Worm (Caenorhabditis elegans) whole organism, L4 larva: ENCODE results near the gene ZK632.10.

ENCODE experiments used
- F10B5.3 ChIP-seq: sonication (generic microtip); optimal IDR thresholded peaks from 2 replicates; lab custom pipeline; 2016; ENCODE audit warnings: mild to moderate bottlenecking, missing genetic modification characterization, missing compliant biosample characterization
- F37D6.2 ChIP-seq: sonication (generic microtip); optimal IDR thresholded peaks from 2 replicates; lab custom pipeline; 2016; ENCODE audit warnings: mild to moderate bottlenecking, missing genetic modification characterization, missing compliant biosample characterization
- F49E8.2 ChIP-seq: sonication (generic microtip); optimal IDR thresholded peaks from 2 replicates; lab custom pipeline; 2016; ENCODE audit warnings: missing compliant biosample characterization, mild to moderate bottlenecking, missing genetic modification characterization, borderline replicate concordance
- R02D3.7 ChIP-seq: fragments of 150-350 bp; sonication (generic microtip); optimal IDR thresholded peaks from 3 replicates; lab custom pipeline; 2014; ENCODE audit warnings: missing biosample characterization, missing genetic modification characterization
- Y48G9A.11 ChIP-seq: fragments of 200-800 bp; sonication (Bioruptor generic); IDR thresholded peaks from 2 replicates; pipeline ENCODE4 v1.3.6; 2022; ENCODE audit warnings: missing genetic modification reagents, missing genetic modification characterization, missing compliant biosample characterization
- Y5F2A.4 ChIP-seq: fragments of 200-800 bp; sonication (Bioruptor generic); optimal IDR thresholded peaks from 2 replicates; lab custom pipeline; 2018; ENCODE audit warnings: mild to moderate bottlenecking, missing genetic modification characterization, missing compliant biosample characterization
- Y75B8A.6 ChIP-seq: fragments of 200-800 bp; sonication (Bioruptor generic); IDR thresholded peaks from 2 replicates; pipeline ENCODE4 v1.3.6; 2022; ENCODE audit warnings: missing genetic modification reagents, missing genetic modification characterization, missing compliant biosample characterization
- ZK337.2 ChIP-seq: fragments of 200-800 bp; sonication (Bioruptor generic); IDR thresholded peaks from 2 replicates; pipeline ENCODE4 v1.3.6; 2022; ENCODE audit warnings: missing genetic modification reagents, missing genetic modification characterization, missing compliant biosample characterization
- aly-2 ChIP-seq: sonication (generic microtip); optimal IDR thresholded peaks from 2 replicates; lab custom pipeline; 2018; ENCODE audit warnings: missing biosample characterization, missing genetic modification characterization
- ceh-20 ChIP-seq: fragments of 200-800 bp; sonication (Bioruptor generic); IDR thresholded peaks from 2 replicates; pipeline ENCODE4 v1.3.6; 2022; ENCODE audit warnings: missing genetic modification reagents, missing genetic modification characterization, missing compliant biosample characterization
- ceh-28 ChIP-seq: fragments of 150-350 bp; optimal IDR thresholded peaks from 2 replicates; lab custom pipeline; 2014; ENCODE audit warnings: missing biosample characterization, missing genetic modification reagents, missing genetic modification characterization
- ceh-62 ChIP-seq: sonication (generic microtip); optimal IDR thresholded peaks from 2 replicates; lab custom pipeline; 2017; ENCODE audit warnings: missing biosample characterization, missing genetic modification characterization
- ceh-82 ChIP-seq: sonication (generic microtip); optimal IDR thresholded peaks from 2 replicates; lab custom pipeline; 2017; ENCODE audit warnings: missing biosample characterization, missing genetic modification characterization
- ces-1 ChIP-seq: fragments of 150-350 bp; sonication (generic microtip); optimal IDR thresholded peaks from 4 replicates; lab custom pipeline; 2014; ENCODE audit warnings: missing biosample characterization, missing genetic modification reagents, missing genetic modification characterization
- ctbp-1 ChIP-seq: fragments of 200-800 bp; sonication (Bioruptor generic); IDR thresholded peaks from 2 replicates; pipeline ENCODE4 v1.3.6; 2022; ENCODE audit warnings: missing genetic modification reagents, missing genetic modification characterization, missing compliant biosample characterization
- daf-16 ChIP-seq, 3 experiments: sonication (generic microtip); optimal IDR thresholded peaks; 2 replicates each; lab custom pipeline; 2016 to 2017; ENCODE audit warnings: missing genetic modification characterization in 3 of 3, missing genetic modification reagents in 3 of 3, mild to moderate bottlenecking in 2 of 3, missing compliant biosample characterization in 2 of 3, missing biosample characterization in 1 of 3, moderate library complexity in 1 of 3
- dmd-6 ChIP-seq: fragments of 200-800 bp; sonication (Bioruptor generic); IDR thresholded peaks from 2 replicates; pipeline ENCODE4 v1.3.6; 2022; ENCODE audit warnings: missing genetic modification reagents, missing genetic modification characterization, missing compliant biosample characterization
- dmd-8 ChIP-seq: fragments of 200-800 bp; sonication (Bioruptor generic); IDR thresholded peaks from 2 replicates; pipeline ENCODE4 v1.3.6; 2022; ENCODE audit warnings: missing genetic modification characterization, missing compliant biosample characterization
- dve-1 ChIP-seq: sonication (generic microtip); optimal IDR thresholded peaks from 2 replicates; lab custom pipeline; 2017; ENCODE audit warnings: antibody characterized with exemption, mild to moderate bottlenecking, missing genetic modification characterization, missing compliant biosample characterization; ENCODE audit not compliant: insufficient read depth
- egl-43 ChIP-seq: fragments of 200-800 bp; sonication (Bioruptor generic); IDR thresholded peaks from 2 replicates; pipeline ENCODE4 v1.3.6; 2022; ENCODE audit warnings: missing genetic modification reagents, missing genetic modification characterization, missing compliant biosample characterization
- hif-1 ChIP-seq, 2 experiments: sonication (generic microtip); optimal IDR thresholded peaks; 2 replicates each; lab custom pipeline; 2016 to 2017; ENCODE audit warnings: missing compliant biosample characterization in 2 of 2, missing genetic modification characterization in 2 of 2, missing genetic modification reagents in 2 of 2, missing genotype in 2 of 2, mild to moderate bottlenecking in 1 of 2
- hlh-11 ChIP-seq: fragments of 200-800 bp; sonication (Bioruptor generic); optimal IDR thresholded peaks from 2 replicates; lab custom pipeline; 2018; ENCODE audit warnings: mild to moderate bottlenecking, missing genetic modification characterization, missing compliant biosample characterization
- lin-1 ChIP-seq: fragments of 200-800 bp; sonication (Bioruptor generic); IDR thresholded peaks from 2 replicates; pipeline ENCODE4 v1.3.6; 2022; ENCODE audit warnings: missing genetic modification reagents, missing genetic modification characterization, missing compliant biosample characterization
- lin-13 ChIP-seq: fragments of 150-350 bp; optimal IDR thresholded peaks from 2 replicates; lab custom pipeline; 2014; ENCODE audit warnings: missing biosample characterization, missing genetic modification reagents, missing genetic modification characterization
- lin-15B ChIP-seq: fragments of 150-350 bp; sonication (generic microtip); optimal IDR thresholded peaks from 3 replicates; lab custom pipeline; 2014; ENCODE audit warnings: missing biosample characterization, missing genetic modification characterization
- lin-29 ChIP-seq: fragments of 200-800 bp; sonication (Bioruptor generic); IDR thresholded peaks from 2 replicates; pipeline ENCODE4 v1.3.6; 2022; ENCODE audit warnings: missing genetic modification reagents, missing genetic modification characterization, missing compliant biosample characterization
- madf-5 ChIP-seq, 2 experiments: fragments of 200-800 bp; sonication (Bioruptor generic); IDR thresholded peaks; 2 replicates each; pipeline ENCODE4 v1.3.6; 2022; ENCODE audit warnings: missing compliant biosample characterization in 2 of 2, missing genetic modification characterization in 2 of 2
- mdt-29 ChIP-seq: fragments of 200-800 bp; sonication (Bioruptor generic); IDR thresholded peaks from 2 replicates; pipeline ENCODE4 v1.3.6; 2022; ENCODE audit warnings: missing genetic modification reagents, missing genetic modification characterization, missing compliant biosample characterization
- mep-1 ChIP-seq: fragments of 150-350 bp; sonication (generic microtip); optimal IDR thresholded peaks from 3 replicates; lab custom pipeline; 2014; ENCODE audit warnings: missing biosample characterization, missing genetic modification characterization
- mxl-2 ChIP-seq: fragments of 200-800 bp; sonication (Bioruptor generic); conservative IDR thresholded peaks from 2 replicates; pipeline ENCODE4 v1.3.6; 2022; ENCODE audit warnings: missing genetic modification reagents, missing genetic modification characterization, missing compliant biosample characterization
- nhr-25 ChIP-seq: sonication (generic microtip); optimal IDR thresholded peaks from 2 replicates; lab custom pipeline; 2017; ENCODE audit warnings: missing genetic modification characterization, mild to moderate bottlenecking, missing compliant biosample characterization, antibody characterized with exemption, moderate library complexity, borderline replicate concordance; ENCODE audit not compliant: insufficient read depth
- nhr-28 ChIP-seq: fragments of 150-350 bp; optimal IDR thresholded peaks from 2 replicates; lab custom pipeline; 2014; ENCODE audit warnings: missing biosample characterization, missing genetic modification characterization
- nhr-41 ChIP-seq: fragments of 200-800 bp; sonication (Bioruptor generic); IDR thresholded peaks from 2 replicates; pipeline ENCODE4 v1.3.6; 2022; ENCODE audit warnings: missing genetic modification reagents, missing genetic modification characterization, missing compliant biosample characterization
- nhr-42 ChIP-seq: fragments of 200-800 bp; sonication (Bioruptor generic); IDR thresholded peaks from 2 replicates; pipeline ENCODE4 v1.3.6; 2022; ENCODE audit warnings: missing genetic modification characterization, missing compliant biosample characterization
- nhr-48 ChIP-seq: sonication (generic microtip); optimal IDR thresholded peaks from 2 replicates; lab custom pipeline; 2016; ENCODE audit warnings: mild to moderate bottlenecking, missing genetic modification characterization, missing compliant biosample characterization
- nhr-6 ChIP-seq: fragments of 150-350 bp; optimal IDR thresholded peaks from 2 replicates; lab custom pipeline; 2014; ENCODE audit warnings: missing biosample characterization, missing genetic modification characterization
- nhr-77 ChIP-seq: fragments of 150-350 bp; optimal IDR thresholded peaks from 2 replicates; lab custom pipeline; 2014; ENCODE audit warnings: missing biosample characterization, missing genetic modification characterization
- php-3 ChIP-seq: fragments of 200-800 bp; sonication (Bioruptor generic); IDR thresholded peaks from 2 replicates; pipeline ENCODE4 v1.3.6; 2022; ENCODE audit warnings: missing genetic modification reagents, missing genetic modification characterization, missing compliant biosample characterization
- saeg-2 ChIP-seq: fragments of 200-800 bp; sonication (Bioruptor generic); IDR thresholded peaks from 2 replicates; pipeline ENCODE4 v1.3.6; 2022; ENCODE audit warnings: missing genetic modification reagents, missing genetic modification characterization, missing compliant biosample characterization
- sdz-12 ChIP-seq: fragments of 200-800 bp; sonication (Bioruptor generic); optimal IDR thresholded peaks from 2 replicates; lab custom pipeline; 2018; ENCODE audit warnings: mild to moderate bottlenecking, missing genetic modification characterization, missing compliant biosample characterization
- skn-1 ChIP-seq: fragments of 150-350 bp; optimal IDR thresholded peaks from 2 replicates; lab custom pipeline; 2014; ENCODE audit warnings: missing biosample characterization, missing genetic modification characterization
- snpc-4 ChIP-seq: fragments of 150-350 bp; optimal IDR thresholded peaks from 2 replicates; lab custom pipeline; 2014; ENCODE audit warnings: missing biosample characterization, missing genetic modification characterization
- spr-1 ChIP-seq: sonication (generic microtip); optimal IDR thresholded peaks from 2 replicates; lab custom pipeline; 2016; ENCODE audit warnings: mild to moderate bottlenecking, missing genetic modification characterization, missing compliant biosample characterization
- tag-97 ChIP-seq: fragments of 200-800 bp; sonication (Bioruptor generic); IDR thresholded peaks from 2 replicates; pipeline ENCODE4 v1.3.6; 2022; ENCODE audit warnings: missing genetic modification characterization, missing compliant biosample characterization
- tra-1 ChIP-seq: fragments of 200-800 bp; sonication (Bioruptor generic); IDR thresholded peaks from 2 replicates; pipeline ENCODE4 v1.3.6; 2022; ENCODE audit warnings: missing genetic modification reagents, missing genetic modification characterization, missing compliant biosample characterization
- unc-62 ChIP-seq, 3 experiments: fragments of 150-350 bp in 1 of 3; sonication (generic microtip); optimal IDR thresholded peaks in 2 of 3; peaks in 1 of 3; 1 replicate in 1 of 3; 2 replicates in 2 of 3; lab custom pipeline; 2014 to 2017; ENCODE audit warnings: missing biosample characterization in 3 of 3, missing genetic modification characterization in 3 of 3, missing genetic modification reagents in 3 of 3, missing genotype in 1 of 3
- vab-7 ChIP-seq: fragments of 200-800 bp; sonication (Bioruptor generic); IDR thresholded peaks from 2 replicates; pipeline ENCODE4 v1.3.6; 2022; ENCODE audit warnings: missing genetic modification reagents, missing genetic modification characterization, missing compliant biosample characterization
- zag-1 ChIP-seq: fragments of 150-350 bp; optimal IDR thresholded peaks from 2 replicates; lab custom pipeline; 2014; ENCODE audit warnings: missing biosample characterization, missing genetic modification characterization
- zip-11 ChIP-seq: fragments of 200-800 bp; sonication (Bioruptor generic); IDR thresholded peaks from 2 replicates; pipeline ENCODE4 v1.3.6; 2022; ENCODE audit warnings: missing genetic modification characterization, missing compliant biosample characterization
- ztf-11 ChIP-seq: fragments of 150-350 bp; optimal IDR thresholded peaks from 2 replicates; lab custom pipeline; 2014; ENCODE audit warnings: missing biosample characterization, missing genetic modification characterization
- ztf-7 ChIP-seq: fragments of 150-350 bp; optimal IDR thresholded peaks from 2 replicates; lab custom pipeline; 2014; ENCODE audit warnings: missing biosample characterization, missing genetic modification characterization

Gene ZK632.10

ce11 chrIII:9782011-9782436 lies 45.5 kb downstream of the ZK632.10 start, which contains the start of gene vha-2:
Gene vha-2, plus strand, starts transcription at chrIII:9782164.
- TF ChIP-seq unc-62 (GFP tag; optimal IDR thresholded peaks at IDR 0.05 in 1 of 2; lab: Kevin White, UChicago) (peak in 1 of 2 experiments; percentile 91), unc-62 (tag; optimal IDR thresholded peaks at IDR 0.05; lab: Kevin White, UChicago) (no peak), ztf-11 (tag; lab: Kevin White, UChicago) (no peak), mdt-29 (no peak), lin-13 (no peak), nhr-42 (GFP tag; lab: Robert Waterston, UW) (no peak), ZK337.2 (GFP tag; lab: Robert Waterston, UW) (no peak), ztf-7 (tag; lab: Kevin White, UChicago) (no peak), snpc-4 (no peak), nhr-41 (GFP tag; lab: Robert Waterston, UW) (no peak), lin-29 (no peak; the same call in 1 of the 2 replicates), F10B5.3 (no peak), madf-5 (GFP tag; IDR thresholded peaks at IDR 0.05; lab: Robert Waterston, UW) (0 out of 4 replicates have a peak, but pooled peaks of 1 of the 2 experiments have one; percentile 34), dve-1 (peak; percentile 31), lin-1 (peak; percentile 61), ceh-62 (tag; lab: Kevin White, UChicago) (no peak), zip-11 (no peak), R02D3.7 (no peak), saeg-2 (GFP tag; lab: Robert Waterston, UW) (no peak), mxl-2 (no peak), nhr-25 (no peak), tra-1 (GFP tag; lab: Robert Waterston, UW) (peak; percentile 26; the same call in 1 of the 2 replicates), hif-1 (tag; optimal IDR thresholded peaks at IDR 0.05; lab: Kevin White, UChicago) (no peak), F49E8.2 (peak; percentile 40), dmd-8 (GFP tag; lab: Robert Waterston, UW) (no peak), spr-1 (peak; percentile 39), sdz-12 (GFP tag; lab: Kevin White, UChicago) (no peak), egl-43 (0 out of 2 replicates have a peak, but pooled peaks have one; percentile 47), vab-7 (GFP tag; lab: Robert Waterston, UW) (no peak), lin-15B (tag; lab: Kevin White, UChicago) (no peak), Y5F2A.4 (no peak), daf-16 (GFP tag; optimal IDR thresholded peaks at IDR 0.05; lab: Kevin White, UChicago) (peak in 1 of 2 experiments; percentile 9), daf-16 (tag; optimal IDR thresholded peaks at IDR 0.05; lab: Kevin White, UChicago) (peak; percentile 31), nhr-28 (no peak), nhr-77 (tag; lab: Kevin White, UChicago) (no peak), mep-1 (tag; lab: Kevin White, UChicago) (peak; percentile 7), Y48G9A.11 (GFP tag; lab: Robert Waterston, UW) (no peak), zag-1 (tag; lab: Kevin White, UChicago) (no peak), tag-97 (no peak), dmd-6 (GFP tag; lab: Robert Waterston, UW) (no peak), ceh-20 (GFP tag; lab: Robert Waterston, UW) (no peak), ctbp-1 (GFP tag; lab: Robert Waterston, UW) (no peak), ces-1 (no peak), nhr-6 (tag; lab: Kevin White, UChicago) (no peak), ceh-28 (tag; lab: Kevin White, UChicago) (no peak), php-3 (GFP tag; lab: Robert Waterston, UW) (no peak), Y75B8A.6 (GFP tag; lab: Robert Waterston, UW) (no peak), nhr-48 (peak; percentile 10), ceh-82 (no peak), F37D6.2 (tag; lab: Kevin White, UChicago) (no peak), hlh-11 (tag; lab: Kevin White, UChicago) (peak; percentile 32), aly-2 (tag; lab: Kevin White, UChicago) (no peak), skn-1 (tag; lab: Kevin White, UChicago) (no peak)
